Worm (Caenorhabditis elegans): Measurements from ENCODE around the gene srp-2.

srp-2 gene

DNA sequence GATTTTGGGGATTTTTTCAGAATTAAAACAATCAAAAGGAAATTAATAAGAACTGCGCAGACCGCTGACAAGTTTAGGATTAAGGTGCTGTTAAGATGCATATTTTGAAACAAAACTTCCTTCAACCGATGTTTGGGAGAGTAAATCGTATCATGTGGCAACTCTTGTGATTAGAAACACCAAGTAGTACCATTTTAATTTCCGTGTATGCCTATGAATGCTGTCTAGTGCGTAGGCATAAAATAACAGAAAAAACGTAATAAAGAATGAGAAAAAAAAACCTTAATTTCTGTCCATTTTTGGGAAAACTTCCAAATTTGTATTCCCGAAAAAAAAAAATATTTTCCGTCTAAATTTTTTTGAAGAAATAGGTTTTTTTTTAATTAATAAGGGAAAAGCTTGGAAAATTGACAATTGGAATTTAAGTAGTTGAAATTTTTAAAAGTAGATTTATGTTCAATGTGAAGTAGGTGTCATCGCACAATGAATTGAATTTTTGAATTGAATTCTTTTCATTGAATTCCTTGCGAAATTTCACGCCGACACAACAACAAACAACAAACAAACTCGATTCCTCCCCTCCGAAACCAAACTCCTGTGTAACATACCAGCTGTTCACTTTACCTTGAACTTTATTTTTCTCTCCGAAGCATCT lies 9.6 kb upstream of the srp-2 start, which contains the start of the genes str-262 and srp-1:
Gene str-262 (minus strand): TSS at position 101 of the 655 bp plus-strand sequence.
Gene srp-1 (plus strand): TSS at position 605 of the 655 bp plus-strand sequence.
- no peak for TF ChIP-seq ztf-11 (tag; optimal IDR thresholded peaks at IDR 0.05)
- no peak for TF ChIP-seq nhr-43 (tag; optimal IDR thresholded peaks at IDR 0.05; ENCODE audit: poor library complexity, severe bottlenecking)
- no peak for TF ChIP-seq zag-1 (tag; optimal IDR thresholded peaks at IDR 0.05)
- no peak for TF ChIP-seq skn-1 (tag; optimal IDR thresholded peaks at IDR 0.05)
- TF ChIP-seq sea-2 (GFP tag; optimal IDR thresholded peaks at IDR 0.05) = no peak

ce11 chrV:756169-756568 lies 6.3 kb upstream of the srp-2 start, which contains the start of gene str-20:
Gene str-20, plus strand, starts transcription at chrV:756469.
- TF ChIP-seq nhr-76 (tag; optimal IDR thresholded peaks at IDR 0.05) = no peak
- no peak for TF ChIP-seq fos-1 (tag; optimal IDR thresholded peaks at IDR 0.05)
- no peak for TF ChIP-seq aly-2 (tag; optimal IDR thresholded peaks at IDR 0.05)

ce11 chrV:761235-761634 lies 1.2 kb upstream of the srp-2 start, which contains the start of gene C05E4.15:
Gene C05E4.15, minus strand, starts transcription at chrV:761335.
- no peak for TF ChIP-seq unc-39 (tag; optimal IDR thresholded peaks at IDR 0.05)
- TF ChIP-seq ZK546.5 (tag; optimal IDR thresholded peaks at IDR 0.05) = no peak
- no peak for TF ChIP-seq ama-1 (optimal IDR thresholded peaks at IDR 0.05)
- TF ChIP-seq nhr-11 (tag; optimal IDR thresholded peaks at IDR 0.05) = no peak
- TF ChIP-seq nhr-76 (tag; optimal IDR thresholded peaks at IDR 0.05) = no peak
- no peak for TF ChIP-seq eor-1 (tag; optimal IDR thresholded peaks at IDR 0.05)
- no peak for TF ChIP-seq nfya-1 (tag; optimal IDR thresholded peaks at IDR 0.05; ENCODE audit: insufficient read depth)
- TF ChIP-seq pha-4 (tag; optimal IDR thresholded peaks at IDR 0.05) = no peak
- no peak for TF ChIP-seq ceh-28 (tag; optimal IDR thresholded peaks at IDR 0.05)
- TF ChIP-seq lin-39 (tag; optimal IDR thresholded peaks at IDR 0.05) = no peak
- TF ChIP-seq tbx-2 (tag; optimal IDR thresholded peaks at IDR 0.05) = no peak
- TF ChIP-seq nhr-12 (tag; optimal IDR thresholded peaks at IDR 0.05) = no peak
- no peak for TF ChIP-seq ztf-11 (tag; optimal IDR thresholded peaks at IDR 0.05)
- no peak for TF ChIP-seq fkh-2 (tag; optimal IDR thresholded peaks at IDR 0.05)

DNA sequence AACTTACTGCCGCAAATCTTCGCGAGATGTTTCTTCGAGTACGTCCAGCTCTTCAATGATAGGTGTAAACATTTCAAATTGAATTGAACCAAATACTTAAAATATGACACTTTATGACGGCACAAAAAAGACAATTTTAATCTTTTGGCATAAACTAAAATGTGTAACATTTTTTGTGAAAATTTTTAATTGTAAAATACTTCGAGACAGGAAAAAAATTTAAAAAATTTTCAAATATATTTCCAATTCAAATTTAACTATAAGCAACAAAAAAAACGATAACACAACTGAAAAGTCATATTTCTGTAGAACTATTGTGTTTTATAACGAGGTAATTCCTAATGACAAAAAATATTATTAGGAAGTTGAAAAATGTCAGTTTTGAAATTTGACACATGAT lies 558 bp upstream of the srp-2 start, which contains the start of gene C05E4.12:
Gene C05E4.12 (minus strand): TSS at position 101 of the 400 bp plus-strand sequence.
- no peak for TF ChIP-seq ama-1 (optimal IDR thresholded peaks at IDR 0.05)
- TF ChIP-seq unc-62 (GFP tag; optimal IDR thresholded peaks at IDR 0.05) = no peak
- TF ChIP-seq snpc-4 (tag; optimal IDR thresholded peaks at IDR 0.05) = no peak
- no peak for TF ChIP-seq sea-2 (GFP tag; optimal IDR thresholded peaks at IDR 0.05)
- no peak for TF ChIP-seq ZK546.5 (tag; optimal IDR thresholded peaks at IDR 0.05)
- TF ChIP-seq hmg-11 (tag; optimal IDR thresholded peaks at IDR 0.05) = no peak

DNA sequence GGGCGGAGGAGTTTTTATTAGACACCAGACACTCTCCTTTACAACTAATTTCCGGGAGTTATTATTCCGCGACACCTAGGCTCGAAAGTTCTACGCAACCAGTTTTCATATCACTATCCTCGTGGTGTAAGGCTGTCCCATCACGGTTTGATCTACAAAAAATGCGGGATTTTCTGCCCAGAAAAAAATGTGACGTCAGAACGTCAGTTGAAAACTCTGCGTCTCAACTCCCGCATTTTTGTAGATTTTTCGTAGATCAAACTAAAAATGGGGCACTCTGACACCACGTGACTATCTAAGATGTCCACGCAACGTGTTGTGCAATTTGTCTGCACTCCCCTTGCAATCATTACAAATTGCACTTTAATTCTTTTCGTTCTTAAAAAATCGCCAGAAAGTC lies 2.3 kb downstream of the srp-2 start, which contains the start of gene str-238:
Gene str-238 (plus strand): TSS at position 301 of the 400 bp plus-strand sequence.
- no peak for TF ChIP-seq tbx-2 (tag; optimal IDR thresholded peaks at IDR 0.05)

ce11 chrV:772210-772609 lies 9.8 kb downstream of the srp-2 start:
- TF ChIP-seq nhr-76 (tag; optimal IDR thresholded peaks at IDR 0.05) (no peak), nhr-11 (tag; optimal IDR thresholded peaks at IDR 0.05) (no peak), nhr-77 (tag; optimal IDR thresholded peaks at IDR 0.05) (no peak), pqm-1 (tag; optimal IDR thresholded peaks at IDR 0.05) (no peak), ceh-16 (tag; optimal IDR thresholded peaks at IDR 0.05) (no peak), nhr-237 (tag; optimal IDR thresholded peaks at IDR 0.05) (no peak), egl-27 (tag; optimal IDR thresholded peaks at IDR 0.05) (no peak), nhr-23 (tag; optimal IDR thresholded peaks at IDR 0.05) (no peak), ceh-9 (tag; optimal IDR thresholded peaks at IDR 0.05) (no peak), ZK546.5 (tag; optimal IDR thresholded peaks at IDR 0.05) (no peak), zag-1 (tag; optimal IDR thresholded peaks at IDR 0.05) (no peak), daf-12 (tag; optimal IDR thresholded peaks at IDR 0.05) (no peak), R02D3.7 (tag; optimal IDR thresholded peaks at IDR 0.05) (no peak), aly-2 (tag; optimal IDR thresholded peaks at IDR 0.05) (no peak), lsy-12 (tag; optimal IDR thresholded peaks at IDR 0.05) (no peak), elt-3 (tag; optimal IDR thresholded peaks at IDR 0.05) (no peak)
